Worm (Caenorhabditis elegans) whole organism, mixed stage, embryonic: ENCODE measurements around the gene B0416.2.

ENCODE experiments used
- M03D4.4 ChIP-seq: sonication (generic microtip); optimal IDR thresholded peaks from 2 replicates; lab custom pipeline; 2017; ENCODE audit warnings: mild to moderate bottlenecking, missing genetic modification characterization, missing compliant biosample characterization
- bed-3 ChIP-seq: fragments of 200-800 bp; sonication (Bioruptor generic); optimal IDR thresholded peaks from 3 replicates; lab custom pipeline; 2018; ENCODE audit warnings: mild to moderate bottlenecking, missing genetic modification characterization, moderate library complexity, missing compliant biosample characterization
- ceh-39 ChIP-seq: fragments of 150-350 bp; optimal IDR thresholded peaks from 2 replicates; lab custom pipeline; 2014; ENCODE audit warnings: missing biosample characterization, missing genetic modification characterization
- ceh-43 ChIP-seq: fragments of 200-800 bp; sonication (Bioruptor generic); optimal IDR thresholded peaks from 2 replicates; lab custom pipeline; 2018; ENCODE audit warnings: mild to moderate bottlenecking, missing genetic modification characterization, moderate library complexity, missing compliant biosample characterization
- ceh-83 ChIP-seq: fragments of 200-800 bp; sonication (Bioruptor generic); optimal IDR thresholded peaks from 2 replicates; lab custom pipeline; 2018; ENCODE audit warnings: mild to moderate bottlenecking, missing genetic modification characterization, missing compliant biosample characterization
- ces-1 ChIP-seq: fragments of 150-350 bp; optimal IDR thresholded peaks from 2 replicates; lab custom pipeline; 2014; ENCODE audit warnings: missing biosample characterization, missing genetic modification reagents, missing genetic modification characterization
- cnd-1 ChIP-seq: fragments of 200-800 bp; sonication (Bioruptor generic); optimal IDR thresholded peaks from 2 replicates; lab custom pipeline; 2018; ENCODE audit warnings: mild to moderate bottlenecking, missing genetic modification characterization, missing compliant biosample characterization
- drap-1 ChIP-seq: fragments of 200-800 bp; sonication (Bioruptor generic); optimal IDR thresholded peaks from 3 replicates; lab custom pipeline; 2018; ENCODE audit warnings: mild to moderate bottlenecking, missing genetic modification characterization, missing compliant biosample characterization
- elt-1 ChIP-seq: sonication (generic microtip); optimal IDR thresholded peaks from 2 replicates; lab custom pipeline; 2017; ENCODE audit warnings: missing genetic modification characterization, mild to moderate bottlenecking, missing compliant biosample characterization, antibody characterized with exemption, moderate library complexity, borderline replicate concordance; ENCODE audit not compliant: insufficient read depth
- elt-3 ChIP-seq: fragments of 150-350 bp; optimal IDR thresholded peaks from 2 replicates; lab custom pipeline; 2014; ENCODE audit warnings: missing biosample characterization, missing genetic modification characterization
- ham-2 ChIP-seq: fragments of 200-800 bp; sonication (Bioruptor generic); optimal IDR thresholded peaks from 2 replicates; lab custom pipeline; 2018; ENCODE audit warnings: mild to moderate bottlenecking, missing genetic modification characterization, missing compliant biosample characterization
- hlh-1 ChIP-seq: fragments of 150-350 bp; optimal IDR thresholded peaks from 2 replicates; lab custom pipeline; 2014; ENCODE audit warnings: missing biosample characterization, missing genetic modification reagents, missing genetic modification characterization
- lin-13 ChIP-seq: fragments of 150-350 bp; optimal IDR thresholded peaks from 2 replicates; lab custom pipeline; 2014; ENCODE audit warnings: missing biosample characterization, missing genetic modification characterization
- lin-32 ChIP-seq: fragments of 200-800 bp; sonication (Bioruptor generic); optimal IDR thresholded peaks from 2 replicates; lab custom pipeline; 2018; ENCODE audit warnings: mild to moderate bottlenecking, missing genetic modification characterization, missing compliant biosample characterization
- lsy-2 ChIP-seq: fragments of 150-350 bp; optimal IDR thresholded peaks from 2 replicates; lab custom pipeline; 2014; ENCODE audit warnings: missing biosample characterization, missing genetic modification characterization
- mab-5 ChIP-seq: fragments of 150-350 bp; optimal IDR thresholded peaks from 2 replicates; lab custom pipeline; 2014; ENCODE audit warnings: missing biosample characterization, missing genetic modification characterization
- mep-1 ChIP-seq: fragments of 150-350 bp; optimal IDR thresholded peaks from 2 replicates; lab custom pipeline; 2017; ENCODE audit warnings: missing biosample characterization, missing genetic modification reagents, missing genetic modification characterization, inconsistent platforms
- nhr-12 ChIP-seq: fragments of 150-350 bp; optimal IDR thresholded peaks from 2 replicates; lab custom pipeline; 2014; ENCODE audit warnings: missing biosample characterization, missing genetic modification characterization
- nhr-2 ChIP-seq: fragments of 150-350 bp; optimal IDR thresholded peaks from 2 replicates; lab custom pipeline; 2014; ENCODE audit warnings: missing biosample characterization, missing genetic modification characterization
- nhr-237 ChIP-seq: fragments of 150-350 bp; optimal IDR thresholded peaks from 2 replicates; lab custom pipeline; 2014; ENCODE audit warnings: missing biosample characterization, missing genetic modification characterization
- nhr-28 ChIP-seq: fragments of 150-350 bp; optimal IDR thresholded peaks from 2 replicates; lab custom pipeline; 2014; ENCODE audit warnings: missing biosample characterization, missing genetic modification characterization
- nhr-76 ChIP-seq: sonication (generic microtip); optimal IDR thresholded peaks from 2 replicates; lab custom pipeline; 2017; ENCODE audit warnings: missing biosample characterization, missing genetic modification characterization
- pha-4 ChIP-seq: fragments of 150-350 bp; optimal IDR thresholded peaks from 2 replicates; lab custom pipeline; 2018; ENCODE audit warnings: missing biosample characterization, missing genetic modification reagents, missing genetic modification characterization
- sem-2 ChIP-seq: fragments of 200-800 bp; sonication (Bioruptor generic); optimal IDR thresholded peaks from 2 replicates; lab custom pipeline; 2018; ENCODE audit warnings: mild to moderate bottlenecking, missing genetic modification characterization, missing compliant biosample characterization
- sptf-1 ChIP-seq: sonication (generic microtip); optimal IDR thresholded peaks from 2 replicates; lab custom pipeline; 2017; ENCODE audit warnings: mild to moderate bottlenecking, missing genetic modification characterization, moderate library complexity, missing compliant biosample characterization
- unc-120 ChIP-seq: sonication (generic microtip); optimal IDR thresholded peaks from 2 replicates; lab custom pipeline; 2017; ENCODE audit warnings: missing genetic modification characterization, missing compliant biosample characterization; ENCODE audit not compliant: poor library complexity, severe bottlenecking
- unc-39 ChIP-seq: fragments of 150-350 bp; optimal IDR thresholded peaks from 2 replicates; lab custom pipeline; 2014; ENCODE audit warnings: missing biosample characterization, missing genetic modification characterization
- unc-62 ChIP-seq: fragments of 150-350 bp; optimal IDR thresholded peaks from 2 replicates; lab custom pipeline; 2014; ENCODE audit warnings: missing biosample characterization, missing genetic modification reagents, missing genetic modification characterization
- zip-8 ChIP-seq: fragments of 150-350 bp; optimal IDR thresholded peaks from 2 replicates; lab custom pipeline; 2014; ENCODE audit warnings: missing biosample characterization, missing genetic modification characterization

Gene B0416.2

ce11 chrX:9298846-9299245 lies at the start of gene B0416.2:
Gene B0416.2 (plus strand): TSS chrX:9299146.
- TF ChIP-seq nhr-28 (tag; lab: Kevin White, UChicago) (no peak), nhr-237 (tag; lab: Kevin White, UChicago) (no peak), mep-1 (tag; lab: Kevin White, UChicago) (no peak), elt-3 (tag; lab: Kevin White, UChicago) (no peak), ceh-39 (tag; lab: Kevin White, UChicago) (no peak), sem-2 (no peak), ceh-43 (GFP tag; lab: Kevin White, UChicago) (no peak), pha-4 (tag; lab: Kevin White, UChicago) (no peak), mab-5 (no peak), zip-8 (tag; lab: Kevin White, UChicago) (no peak), hlh-1 (tag; lab: Kevin White, UChicago) (no peak)

DNA sequence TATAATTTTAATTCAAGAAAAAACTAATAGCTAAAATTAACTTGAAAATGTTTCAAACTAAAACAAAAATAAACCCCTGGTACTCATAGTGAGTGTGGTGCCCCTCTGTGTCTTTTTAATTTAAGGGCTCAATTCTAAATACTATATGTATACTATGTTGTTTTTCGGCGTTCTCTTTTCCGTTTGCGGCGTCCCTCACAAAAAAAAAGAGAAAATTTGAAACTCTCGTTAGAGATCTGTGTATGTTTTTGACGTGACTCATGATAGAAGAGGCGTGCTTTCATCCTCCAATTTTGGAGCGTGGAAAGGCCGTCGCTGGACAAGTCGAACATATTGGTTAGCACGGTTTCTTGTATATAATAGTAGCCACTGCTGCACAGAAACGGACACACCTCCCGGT lies 47.5 kb upstream of the B0416.2 start, which contains the start of gene pes-8:
pes-8 (plus strand) TSS at position 301 of the 400 bp plus-strand sequence.
- TF ChIP-seq pha-4 (tag; lab: Kevin White, UChicago) (no peak), drap-1 (GFP tag; lab: Kevin White, UChicago) (no peak), ces-1 (GFP tag; lab: Kevin White, UChicago) (no peak), ceh-83 (GFP tag; lab: Kevin White, UChicago) (no peak), ceh-43 (GFP tag; lab: Kevin White, UChicago) (no peak)
- TF ChIP-seq, all 35 proteins: peak for 0

DNA sequence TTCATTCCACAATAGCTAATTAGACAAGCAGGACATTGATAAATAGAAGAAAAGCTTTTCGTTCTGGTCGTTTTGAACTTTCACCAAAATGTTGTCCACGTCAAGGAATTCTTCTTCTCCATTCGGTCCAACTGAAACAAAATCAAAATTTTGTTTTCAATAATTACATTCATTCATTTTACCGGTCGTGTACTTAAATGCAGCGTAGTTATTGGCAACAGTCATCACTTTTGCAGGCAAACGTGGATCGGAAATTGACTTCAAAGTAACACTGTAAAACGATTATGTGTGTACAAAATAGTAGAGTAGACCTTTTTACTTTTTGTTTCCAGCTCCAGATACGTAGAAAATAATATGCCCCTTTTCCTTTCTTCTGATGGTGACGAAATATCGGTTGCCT lies 43.0 kb upstream of the B0416.2 start:
- no peak for TF ChIP-seq drap-1 (GFP tag; lab: Kevin White, UChicago)
- no peak for TF ChIP-seq ces-1 (GFP tag; lab: Kevin White, UChicago)

- TF ChIP-seq elt-1 (tag; lab: Kevin White, UChicago) = no peak
- TF ChIP-seq nhr-237 (tag; lab: Kevin White, UChicago) = no peak
- TF ChIP-seq hlh-1 (tag; lab: Kevin White, UChicago) = no peak
- TF ChIP-seq, all 35 proteins: peak for 0
Observed at ce11 chrX:9259552-9259951, 39.4 kb upstream of the B0416.2 start, which contains the start of gene F18G5.1. Gene F18G5.1 (plus strand): TSS chrX:9259852.

ce11 chrX:9261626-9262189 lies 37.2 kb upstream of the B0416.2 start:
- TF ChIP-seq bed-3 (GFP tag; lab: Kevin White, UChicago) = no peak
- TF ChIP-seq ceh-83 (GFP tag; lab: Kevin White, UChicago) = no peak
- TF ChIP-seq sem-2 = no peak
- TF ChIP-seq pha-4 (tag; lab: Kevin White, UChicago) = no peak
- TF ChIP-seq mep-1 (tag; lab: Kevin White, UChicago) = no peak
- TF ChIP-seq unc-120 = no peak
- no peak for TF ChIP-seq elt-1 (tag; lab: Kevin White, UChicago)
- TF ChIP-seq nhr-2 = no peak
- TF ChIP-seq ceh-39 (tag; lab: Kevin White, UChicago) = no peak
- no peak for TF ChIP-seq cnd-1 (tag; lab: Kevin White, UChicago)
- TF ChIP-seq M03D4.4 (tag; lab: Kevin White, UChicago) = no peak

ce11 chrX:9264231-9264630 lies 34.7 kb upstream of the B0416.2 start, which contains the start of gene F18G5.6:
Gene F18G5.6 (minus strand): TSS chrX:9264331.
- no peak for TF ChIP-seq unc-62 (GFP tag; lab: Kevin White, UChicago)
- no peak for TF ChIP-seq lsy-2 (tag; lab: Kevin White, UChicago)
- no peak for TF ChIP-seq lin-32 (GFP tag; lab: Kevin White, UChicago)
- no peak for TF ChIP-seq elt-3 (tag; lab: Kevin White, UChicago)
- no peak for TF ChIP-seq unc-39 (tag; lab: Kevin White, UChicago)
- TF ChIP-seq mab-5 = no peak
- no peak for TF ChIP-seq cnd-1 (tag; lab: Kevin White, UChicago)
- no peak for TF ChIP-seq sem-2
- TF ChIP-seq nhr-76 (tag; lab: Kevin White, UChicago) = no peak
- no peak for TF ChIP-seq nhr-237 (tag; lab: Kevin White, UChicago)
- no peak for TF ChIP-seq lin-13
- TF ChIP-seq sptf-1 (tag; lab: Kevin White, UChicago) = no peak
- TF ChIP-seq nhr-12 (tag; lab: Kevin White, UChicago) = no peak
- TF ChIP-seq ceh-39 (tag; lab: Kevin White, UChicago) = no peak
- no peak for TF ChIP-seq mep-1 (tag; lab: Kevin White, UChicago)
- TF ChIP-seq ham-2 (GFP tag; lab: Kevin White, UChicago) = no peak
- TF ChIP-seq, all 35 proteins: peak for 0
